Fruit fly (Drosophila melanogaster): ENCODE results near the gene poe.

Gene poe

dm6 chr2L:8097461-8097860 lies 26.0 kb upstream of the poe start (continued):
- no peak for TF ChIP-seq CG8290 (GFP tag; optimal IDR thresholded peaks at IDR 0.05)
- TF ChIP-seq CG8290 (tag; optimal IDR thresholded peaks at IDR 0.05), result peak in 1 of 2 experiments; percentile 85
- TF ChIP-seq Asciz (GFP tag; optimal IDR thresholded peaks at IDR 0.05), result peak; percentile 72
- TF ChIP-seq tgo (GFP tag; IDR thresholded peaks at IDR 0.05), result no peak
- TF ChIP-seq pfk (GFP tag; optimal IDR thresholded peaks at IDR 0.05), result peak; percentile 45
- peak in 1 of 2 experiments; percentile 20 for TF ChIP-seq Hr51 (GFP tag; optimal IDR thresholded peaks at IDR 0.05)
- peak; percentile 5 for TF ChIP-seq CG6854 (GFP tag; optimal IDR thresholded peaks at IDR 0.05)
- TF ChIP-seq CG7271 (tag; optimal IDR thresholded peaks at IDR 0.05), result no peak
- TF ChIP-seq Doc2 (GFP tag; IDR thresholded peaks at IDR 0.05), result no peak
- peak; percentile 60 for TF ChIP-seq scrt (GFP tag; optimal IDR thresholded peaks at IDR 0.05)
- peak; percentile 45 for TF ChIP-seq MTF-1 (GFP tag; optimal IDR thresholded peaks at IDR 0.05; ENCODE audit: borderline replicate concordance)
- TF ChIP-seq Sox100B (GFP tag; optimal IDR thresholded peaks at IDR 0.05), result peak; percentile 52
- TF ChIP-seq CG2678 (tag; optimal IDR thresholded peaks at IDR 0.05), result peak; percentile 75
- TF ChIP-seq exex (tag; optimal IDR thresholded peaks at IDR 0.05), result peak; percentile 36
- peak; percentile 3 for TF ChIP-seq nom (GFP tag; optimal IDR thresholded peaks at IDR 0.05)
- TF ChIP-seq HHEX (GFP tag; optimal IDR thresholded peaks at IDR 0.05), result peak; percentile 79
- TF ChIP-seq CG34376 (GFP tag; optimal IDR thresholded peaks at IDR 0.05), result peak; percentile 63
- peak; percentile 10 for TF ChIP-seq nmo (GFP tag; optimal IDR thresholded peaks at IDR 0.05)
- TF ChIP-seq oc (tag; optimal IDR thresholded peaks at IDR 0.05), result peak; percentile 62
- peak; percentile 18 for TF ChIP-seq dmrt11E (tag; optimal IDR thresholded peaks at IDR 0.05)
- peak; percentile 44 for TF ChIP-seq Sox102F (GFP tag; optimal IDR thresholded peaks at IDR 0.05)
- no peak for TF ChIP-seq hth (optimal IDR thresholded peaks at IDR 0.05)
- TF ChIP-seq pb (GFP tag; optimal IDR thresholded peaks at IDR 0.05), result no peak
- TF ChIP-seq fd3F (GFP tag; optimal IDR thresholded peaks at IDR 0.05), result peak; percentile 17
- TF ChIP-seq NFAT (GFP tag; IDR thresholded peaks at IDR 0.05), result peak; percentile 53; the same call in 1 of the 2 replicates
- no peak for TF ChIP-seq nerfin-1 (tag; optimal IDR thresholded peaks at IDR 0.05)
- no peak for TF ChIP-seq knrl (GFP tag; IDR thresholded peaks at IDR 0.05; ENCODE audit: partially characterized antibody)
- TF ChIP-seq Eip74EF (GFP tag; optimal IDR thresholded peaks at IDR 0.05), result peak in 1 of 2 experiments; percentile 76
- TF ChIP-seq tap (tag; optimal IDR thresholded peaks at IDR 0.05), result peak; percentile 16
- TF ChIP-seq Blimp-1 (GFP tag; optimal IDR thresholded peaks at IDR 0.05), result peak; percentile 43
- TF ChIP-seq chm (GFP tag; IDR thresholded peaks at IDR 0.05), result peak; percentile 46; the same call in 1 of the 2 replicates
- no peak for TF ChIP-seq tup (GFP tag; optimal IDR thresholded peaks at IDR 0.05)
- TF ChIP-seq NfI (GFP tag; optimal IDR thresholded peaks at IDR 0.05), result peak; percentile 35
- TF ChIP-seq BtbVII (GFP tag; optimal IDR thresholded peaks at IDR 0.05), result peak; percentile 82
- no peak for TF ChIP-seq CG33213 (GFP tag; optimal IDR thresholded peaks at IDR 0.05)
- peak; percentile 16 for TF ChIP-seq CG4854 (GFP tag; optimal IDR thresholded peaks at IDR 0.05)
- peak; percentile 44; the same call in 1 of the 3 replicates for TF ChIP-seq dysf (GFP tag; IDR thresholded peaks at IDR 0.05)
- peak; percentile 58 for TF ChIP-seq gcm (GFP tag; optimal IDR thresholded peaks at IDR 0.05)
- TF ChIP-seq org-1 (GFP tag; optimal IDR thresholded peaks at IDR 0.05), result peak; percentile 3
- peak; percentile 50 for TF ChIP-seq bigmax (GFP tag; optimal IDR thresholded peaks at IDR 0.05)

- TF ChIP-seq disco-r (GFP tag; optimal IDR thresholded peaks at IDR 0.05) (no peak), ERR (GFP tag; optimal IDR thresholded peaks at IDR 0.05) (no peak), exex (tag; optimal IDR thresholded peaks at IDR 0.05) (peak; percentile 32), Hr3 (GFP tag; optimal IDR thresholded peaks at IDR 0.05) (no peak), nom (GFP tag; optimal IDR thresholded peaks at IDR 0.05) (peak; percentile 74), cwo (GFP tag; optimal IDR thresholded peaks at IDR 0.05) (peak; percentile 44), CG34376 (GFP tag; optimal IDR thresholded peaks at IDR 0.05) (peak; percentile 51), nerfin-2 (GFP tag; IDR thresholded peaks at IDR 0.05; ENCODE audit: partially characterized antibody) (no peak), Med (GFP tag) (peak; percentile 56), mirr (GFP tag; optimal IDR thresholded peaks at IDR 0.05) (peak; percentile 28), Pdp1 (GFP tag; optimal IDR thresholded peaks at IDR 0.05) (peak in 1 of 2 experiments; percentile 17), Jarid2 (GFP tag; optimal IDR thresholded peaks at IDR 0.05) (no peak), corto (GFP tag; optimal IDR thresholded peaks at IDR 0.05) (peak; percentile 36)
These were observed 23.8 kb upstream of the poe start for dm6 chr2L:8095176-8095575.
